Fruit fly (Drosophila melanogaster) whole organism, embryonic: ENCODE data around the gene Sfp93F.

Source experiments
- CG10543 ChIP-seq: fragments of 200-800 bp; sonication (Bioruptor generic); optimal IDR thresholded peaks from 3 replicates; lab custom pipeline; 2017; ENCODE audit warnings: missing biosample characterization, mild to moderate bottlenecking, missing genetic modification characterization, moderate library complexity
- CG11504 ChIP-seq: fragments of 200-800 bp; sonication (Bioruptor generic); optimal IDR thresholded peaks from 3 replicates; lab custom pipeline; 2019; ENCODE audit warnings: missing biosample characterization, mild to moderate bottlenecking, missing genetic modification characterization, moderate library complexity
- CG12104 ChIP-seq: fragments of 200-800 bp; sonication (Bioruptor generic); optimal IDR thresholded peaks from 3 replicates; lab custom pipeline; 2016; ENCODE audit warnings: missing biosample characterization, missing genetic modification characterization
- CG1233 ChIP-seq: fragments of 200-800 bp; sonication (Bioruptor generic); optimal IDR thresholded peaks from 4 replicates; lab custom pipeline; 2018; ENCODE audit warnings: missing biosample characterization, mild to moderate bottlenecking, missing genetic modification characterization
- CG12744 ChIP-seq: fragments of 200-800 bp; sonication (Bioruptor generic); optimal IDR thresholded peaks from 2 replicates; lab custom pipeline; 2016; ENCODE audit warnings: missing biosample characterization, missing genetic modification characterization
- CG13894 ChIP-seq: fragments of 200-800 bp; sonication (Bioruptor generic); optimal IDR thresholded peaks from 3 replicates; lab custom pipeline; 2018; ENCODE audit warnings: missing biosample characterization, mild to moderate bottlenecking, missing genetic modification characterization, moderate library complexity
- CG17359 ChIP-seq: fragments of 200-800 bp; sonication (Bioruptor generic); optimal IDR thresholded peaks from 3 replicates; lab custom pipeline; 2018; ENCODE audit warnings: missing biosample characterization, mild to moderate bottlenecking, missing genetic modification characterization, moderate library complexity
- CG17912 ChIP-seq: fragments of 200-800 bp; sonication (Bioruptor generic); optimal IDR thresholded peaks from 2 replicates; lab custom pipeline; 2018; ENCODE audit warnings: missing biosample characterization, mild to moderate bottlenecking, missing genetic modification characterization
- CG1792 ChIP-seq: fragments of 200-800 bp; sonication (Bioruptor generic); optimal IDR thresholded peaks from 2 replicates; lab custom pipeline; 2016; ENCODE audit warnings: missing biosample characterization, missing genetic modification characterization
- CG6654 ChIP-seq: fragments of 200-800 bp; sonication (Bioruptor generic); optimal IDR thresholded peaks from 2 replicates; lab custom pipeline; 2017; ENCODE audit warnings: missing biosample characterization, mild to moderate bottlenecking, missing genetic modification characterization
- CG7556 ChIP-seq: fragments of 200-800 bp; sonication (Bioruptor generic); optimal IDR thresholded peaks from 2 replicates; lab custom pipeline; 2017; ENCODE audit warnings: missing biosample characterization, mild to moderate bottlenecking, missing genetic modification characterization
- CG7839 ChIP-seq: fragments of 200-800 bp; sonication (Bioruptor generic); optimal IDR thresholded peaks from 3 replicates; lab custom pipeline; 2018; ENCODE audit warnings: missing biosample characterization, mild to moderate bottlenecking, missing genetic modification characterization, moderate library complexity
- CG8944 ChIP-seq: fragments of 200-800 bp; sonication (Bioruptor generic); optimal IDR thresholded peaks from 3 replicates; lab custom pipeline; 2016; ENCODE audit warnings: missing biosample characterization, missing genetic modification characterization
- CoRest ChIP-seq: fragments of 200-800 bp; sonication (Bioruptor generic); optimal IDR thresholded peaks from 3 replicates; lab custom pipeline; 2018; ENCODE audit warnings: missing biosample characterization, mild to moderate bottlenecking, missing genetic modification characterization, moderate library complexity
- Dfd ChIP-seq, 2 experiments: fragments of >200 bp; optimal IDR thresholded peaks; 2 replicates each; lab custom pipeline; 2017; ENCODE audit warnings: missing biosample characterization in 2 of 2, missing genetic modification characterization in 2 of 2
- Drgx ChIP-seq: fragments of 200-800 bp; sonication (Bioruptor generic); IDR thresholded peaks from 2 replicates; pipeline ENCODE4 v1.3.6; 2022; ENCODE audit warnings: missing biosample characterization, missing genetic modification characterization
- Eip74EF ChIP-seq, 2 experiments: fragments of 200-800 bp in 1 of 2; fragments of >200 bp in 1 of 2; sonication (Bioruptor generic) in 1 of 2; optimal IDR thresholded peaks; 2 replicates each; lab custom pipeline; 2017 to 2019; ENCODE audit warnings: missing biosample characterization in 2 of 2, missing genetic modification characterization in 2 of 2, mild to moderate bottlenecking in 1 of 2, moderate library complexity in 1 of 2
- Elba2 ChIP-seq: fragments of 200-800 bp; sonication (Bioruptor generic); optimal IDR thresholded peaks from 3 replicates; lab custom pipeline; 2016; ENCODE audit warnings: missing biosample characterization, missing genetic modification characterization
- Hr51 ChIP-seq, 2 experiments: fragments of 200-800 bp; sonication (Bioruptor generic); optimal IDR thresholded peaks; 2 replicates in 1 of 2; 3 replicates in 1 of 2; lab custom pipeline; 2016 to 2018; ENCODE audit warnings: missing biosample characterization in 2 of 2, missing genetic modification characterization in 2 of 2, mild to moderate bottlenecking in 1 of 2, moderate library complexity in 1 of 2
- Med ChIP-seq: fragments of 200-800 bp; sonication (Bioruptor generic); peaks from one replicate; lab custom pipeline; 2016; ENCODE audit warnings: missing biosample characterization, missing genetic modification characterization, mild to moderate bottlenecking, inconsistent platforms, moderate library complexity
- Meics ChIP-seq: fragments of 200-800 bp; sonication (Bioruptor generic); optimal IDR thresholded peaks from 2 replicates; lab custom pipeline; 2017; ENCODE audit warnings: missing biosample characterization, mild to moderate bottlenecking, missing genetic modification characterization
- Myb ChIP-seq: fragments of 200-800 bp; sonication (Bioruptor generic); optimal IDR thresholded peaks from 2 replicates; lab custom pipeline; 2016; ENCODE audit warnings: missing biosample characterization, missing genetic modification characterization
- Rfx ChIP-seq: fragments of 200-800 bp; sonication (Bioruptor generic); IDR thresholded peaks from 2 replicates; pipeline ENCODE4 v1.3.6; 2022; ENCODE audit warnings: missing biosample characterization, missing genetic modification characterization
- Rx ChIP-seq: fragments of 200-800 bp; sonication (Bioruptor generic); IDR thresholded peaks from 2 replicates; pipeline ENCODE4 v1.3.6; 2022; ENCODE audit warnings: missing biosample characterization, missing genetic modification characterization
- Sox100B ChIP-seq: fragments of 200-800 bp; sonication (Bioruptor generic); optimal IDR thresholded peaks from 3 replicates; lab custom pipeline; 2018; ENCODE audit warnings: missing biosample characterization, mild to moderate bottlenecking, missing genetic modification characterization
- abd-A ChIP-seq: fragments of 200-800 bp; sonication (Bioruptor generic); optimal IDR thresholded peaks from 3 replicates; lab custom pipeline; 2019; ENCODE audit warnings: missing biosample characterization, mild to moderate bottlenecking, missing genetic modification characterization, moderate library complexity
- ap ChIP-seq: fragments of 200-800 bp; sonication (Bioruptor generic); IDR thresholded peaks from 2 replicates; pipeline ENCODE4 v1.3.6; 2022; ENCODE audit warnings: missing biosample characterization, missing genetic modification characterization
- az2 ChIP-seq: fragments of 200-800 bp; sonication (Bioruptor generic); optimal IDR thresholded peaks from 3 replicates; lab custom pipeline; 2016; ENCODE audit warnings: missing biosample characterization, missing genetic modification characterization
- chinmo ChIP-seq: fragments of 200-800 bp; sonication (Bioruptor generic); IDR thresholded peaks from 4 replicates; pipeline ENCODE4 v1.3.6; 2022; ENCODE audit warnings: missing biosample characterization, missing genetic modification characterization; ENCODE audit not compliant: partially characterized antibody
- corto ChIP-seq: fragments of 200-800 bp; sonication (Bioruptor generic); optimal IDR thresholded peaks from 2 replicates; lab custom pipeline; 2016; ENCODE audit warnings: missing biosample characterization, mild to moderate bottlenecking, missing genetic modification characterization, moderate library complexity
- dimm ChIP-seq: fragments of 200-800 bp; sonication (Bioruptor generic); IDR thresholded peaks from 2 replicates; pipeline ENCODE4 v1.3.6; 2022; ENCODE audit warnings: missing biosample characterization, missing genetic modification characterization
- dmrt99B ChIP-seq: fragments of 200-800 bp; sonication (Bioruptor generic); optimal IDR thresholded peaks from 2 replicates; lab custom pipeline; 2018; ENCODE audit warnings: missing biosample characterization, mild to moderate bottlenecking, missing genetic modification characterization, moderate library complexity
- dpn ChIP-seq, 2 experiments: fragments of 200-800 bp; sonication (Bioruptor generic); optimal IDR thresholded peaks; 3 replicates each; lab custom pipeline; 2016; ENCODE audit warnings: missing biosample characterization in 2 of 2, missing genetic modification characterization in 2 of 2
- dysf ChIP-seq: fragments of 200-800 bp; sonication (Bioruptor generic); IDR thresholded peaks from 3 replicates; pipeline ENCODE4 v1.3.6; 2022; ENCODE audit warnings: missing biosample characterization, missing genetic modification characterization
- eve ChIP-seq, 2 experiments: fragments of >200 bp; optimal IDR thresholded peaks; 2 replicates each; lab custom pipeline; 2017; ENCODE audit warnings: missing biosample characterization in 2 of 2, missing genetic modification characterization in 2 of 2
- ewg ChIP-seq: fragments of 200-800 bp; sonication (Bioruptor generic); optimal IDR thresholded peaks from 3 replicates; lab custom pipeline; 2017; ENCODE audit warnings: mild to moderate bottlenecking, missing biosample characterization, missing genetic modification reagents, missing genetic modification characterization
- ftz-f1 ChIP-seq: fragments of 200-800 bp; sonication (Bioruptor generic); optimal IDR thresholded peaks from 2 replicates; lab custom pipeline; 2016; ENCODE audit warnings: missing biosample characterization, missing genetic modification characterization
- gem ChIP-seq: fragments of 200-800 bp; sonication (Bioruptor generic); optimal IDR thresholded peaks from 2 replicates; lab custom pipeline; 2019; ENCODE audit warnings: missing biosample characterization, mild to moderate bottlenecking, missing genetic modification characterization, moderate library complexity
- ken ChIP-seq: fragments of 200-800 bp; sonication (Bioruptor generic); IDR thresholded peaks from 3 replicates; pipeline ENCODE4 v1.3.6; 2022; ENCODE audit warnings: missing biosample characterization, missing genetic modification characterization
- lola ChIP-seq, 3 experiments: fragments of >200 bp in 2 of 3; fragments of 200-800 bp in 1 of 3; sonication (Bioruptor generic) in 1 of 3; optimal IDR thresholded peaks; 2 replicates each; lab custom pipeline; 2017 to 2019; ENCODE audit warnings: missing biosample characterization in 3 of 3, missing genetic modification characterization in 3 of 3, mild to moderate bottlenecking in 1 of 3, moderate library complexity in 1 of 3
- lov ChIP-seq, 2 experiments: fragments of 200-800 bp in 1 of 2; fragments of >200 bp in 1 of 2; sonication (Bioruptor generic) in 1 of 2; IDR thresholded peaks in 1 of 2; optimal IDR thresholded peaks in 1 of 2; 2 replicates in 1 of 2; 3 replicates in 1 of 2; pipeline versions ENCODE4 v1.3.6 to Lab custom; 2017 to 2022; ENCODE audit warnings: missing biosample characterization in 1 of 2, missing genetic modification characterization in 1 of 2
- repo ChIP-seq: fragments of 200-800 bp; sonication (Bioruptor generic); optimal IDR thresholded peaks from 2 replicates; lab custom pipeline; 2016; ENCODE audit warnings: missing biosample characterization, missing genetic modification characterization
- row ChIP-seq: fragments of 200-800 bp; sonication (Bioruptor generic); IDR thresholded peaks from 3 replicates; pipeline ENCODE4 v1.3.6; 2022; ENCODE audit warnings: missing biosample characterization, missing genetic modification characterization
- salm ChIP-seq: fragments of 200-800 bp; sonication (Bioruptor generic); optimal IDR thresholded peaks from 2 replicates; lab custom pipeline; 2018; ENCODE audit warnings: missing biosample characterization, mild to moderate bottlenecking, missing genetic modification characterization
- schlank ChIP-seq: fragments of 200-800 bp; sonication (Bioruptor generic); optimal IDR thresholded peaks from 2 replicates; lab custom pipeline; 2018; ENCODE audit warnings: missing biosample characterization, mild to moderate bottlenecking, missing genetic modification characterization
- sd ChIP-seq: fragments of 200-800 bp; sonication (Bioruptor generic); optimal IDR thresholded peaks from 3 replicates; lab custom pipeline; 2018; ENCODE audit warnings: missing biosample characterization, mild to moderate bottlenecking, missing genetic modification characterization, moderate library complexity
- shn ChIP-seq: fragments of 200-800 bp; sonication (Bioruptor generic); optimal IDR thresholded peaks from 3 replicates; lab custom pipeline; 2016; ENCODE audit warnings: missing biosample characterization, missing genetic modification characterization
- sr ChIP-seq: fragments of 200-800 bp; sonication (Bioruptor generic); IDR thresholded peaks from 3 replicates; pipeline ENCODE4 v1.3.6; 2022; ENCODE audit warnings: missing biosample characterization, missing genetic modification characterization
- vvl ChIP-seq: fragments of 200-800 bp; sonication (Bioruptor generic); IDR thresholded peaks from 2 replicates; pipeline ENCODE4 v1.3.6; 2022; ENCODE audit warnings: missing biosample characterization, missing genetic modification characterization
- yki ChIP-seq: fragments of >200 bp; optimal IDR thresholded peaks from 3 replicates; lab custom pipeline; 2018

The Sfp93F gene

dm6 chr3R:21698895-21699300, 37.2 kb downstream of the Sfp93F start (continued):
- TF ChIP-seq Hr51 (GFP tag; optimal IDR thresholded peaks at IDR 0.05; lab: Kevin White, UChicago), result peak in 1 of 2 experiments; percentile 75
- TF ChIP-seq CG7556 (GFP tag; lab: Kevin White, UChicago), result peak; percentile 53
- TF ChIP-seq CG1233 (GFP tag; lab: Kevin White, UChicago), result peak; percentile 11
- TF ChIP-seq ewg (GFP tag; lab: Kevin White, UChicago), result peak; percentile 7
- TF ChIP-seq CG1792 (GFP tag; lab: Kevin White, UChicago), result no peak
- peak; percentile 14 for TF ChIP-seq az2 (GFP tag; lab: Kevin White, UChicago)
- peak; percentile 23 for TF ChIP-seq salm (tag; lab: Kevin White, UChicago)
- TF ChIP-seq corto (GFP tag; lab: Kevin White, UChicago), result no peak
- peak; percentile 71 for TF ChIP-seq Med (GFP tag; lab: Kevin White, UChicago)
- TF ChIP-seq lov (optimal IDR thresholded peaks at IDR 0.05; lab: Kevin White, UChicago), result no peak
- TF ChIP-seq lov (GFP tag; IDR thresholded peaks at IDR 0.05; lab: Robert Waterston, UW), result no peak
- TF ChIP-seq lola (GFP tag; optimal IDR thresholded peaks at IDR 0.05; lab: Kevin White, UChicago), result no peak
- peak; percentile 70 for TF ChIP-seq gem
- peak; percentile 77 for TF ChIP-seq CG11504 (tag; lab: Kevin White, UChicago)
- TF ChIP-seq Meics (GFP tag; lab: Kevin White, UChicago), result peak; percentile 23
- TF ChIP-seq row (GFP tag; lab: Robert Waterston, UW), result peak; percentile 34; the same call in 2 of the 3 replicates
- TF ChIP-seq dimm (GFP tag; lab: Robert Waterston, UW), result no peak
- no peak for TF ChIP-seq Dfd (GFP tag; optimal IDR thresholded peaks at IDR 0.05; lab: Kevin White, UChicago)
- TF ChIP-seq dmrt99B (tag; lab: Kevin White, UChicago), result peak; percentile 72
- peak; percentile 56; the same call in 1 of the 2 replicates for TF ChIP-seq Drgx (GFP tag; lab: Robert Waterston, UW)
- peak; percentile 57 for TF ChIP-seq Sox100B (GFP tag; lab: Kevin White, UChicago)
- TF ChIP-seq dpn (GFP tag; optimal IDR thresholded peaks at IDR 0.05; lab: Kevin White, UChicago), result peak in 1 of 2 experiments; percentile 16
- no peak for TF ChIP-seq dysf
- peak; percentile 58 for TF ChIP-seq CG17359 (tag; lab: Kevin White, UChicago)
- TF ChIP-seq CG10543 (GFP tag; lab: Kevin White, UChicago), result no peak
- TF ChIP-seq eve (GFP tag; optimal IDR thresholded peaks at IDR 0.05; lab: Kevin White, UChicago), result peak in 1 of 2 experiments; percentile 50
- no peak for TF ChIP-seq shn (GFP tag; lab: Kevin White, UChicago)
- no peak for TF ChIP-seq ken
- TF ChIP-seq CG7839, result peak; percentile 56
- no peak for TF ChIP-seq Elba2 (GFP tag; lab: Kevin White, UChicago)
- peak; percentile 10 for TF ChIP-seq CG6654 (GFP tag; lab: Kevin White, UChicago)
- no peak for TF ChIP-seq CG12744 (GFP tag; lab: Kevin White, UChicago)
- TF ChIP-seq CG17912 (GFP tag; lab: Kevin White, UChicago), result no peak

dm6 chr3R:21693110-21693672, 42.9 kb downstream of the Sfp93F start:
- TF ChIP-seq Eip74EF (GFP tag; optimal IDR thresholded peaks at IDR 0.05; lab: Kevin White, UChicago) (peak in 1 of 2 experiments; percentile 10), Rx (no peak), sr (GFP tag; lab: Robert Waterston, UW) (no peak), Rfx (GFP tag; lab: Robert Waterston, UW) (no peak), CG12104 (GFP tag; lab: Kevin White, UChicago) (no peak), schlank (tag; lab: Kevin White, UChicago) (no peak), CG8944 (GFP tag; lab: Kevin White, UChicago) (no peak), vvl (GFP tag; lab: Robert Waterston, UW) (0 out of 2 replicates have a peak, but pooled peaks have one; percentile 27), CG13894 (tag; lab: Kevin White, UChicago) (peak; percentile 34), ftz-f1 (peak; percentile 23), ap (GFP tag; lab: Robert Waterston, UW) (no peak), sd (tag; lab: Kevin White, UChicago) (peak; percentile 74), abd-A (tag; lab: Kevin White, UChicago) (peak; percentile 88), repo (GFP tag; lab: Kevin White, UChicago) (no peak), yki (lab: Kevin White, UChicago) (no peak), Myb (no peak), CoRest (tag; lab: Kevin White, UChicago) (no peak), chinmo (GFP tag; lab: Robert Waterston, UW) (peak; percentile 86; the same call in 2 of the 4 replicates)
